Worm (Caenorhabditis elegans): ENCODE results near the gene T19D12.4.

The T19D12.4 gene

DNA sequence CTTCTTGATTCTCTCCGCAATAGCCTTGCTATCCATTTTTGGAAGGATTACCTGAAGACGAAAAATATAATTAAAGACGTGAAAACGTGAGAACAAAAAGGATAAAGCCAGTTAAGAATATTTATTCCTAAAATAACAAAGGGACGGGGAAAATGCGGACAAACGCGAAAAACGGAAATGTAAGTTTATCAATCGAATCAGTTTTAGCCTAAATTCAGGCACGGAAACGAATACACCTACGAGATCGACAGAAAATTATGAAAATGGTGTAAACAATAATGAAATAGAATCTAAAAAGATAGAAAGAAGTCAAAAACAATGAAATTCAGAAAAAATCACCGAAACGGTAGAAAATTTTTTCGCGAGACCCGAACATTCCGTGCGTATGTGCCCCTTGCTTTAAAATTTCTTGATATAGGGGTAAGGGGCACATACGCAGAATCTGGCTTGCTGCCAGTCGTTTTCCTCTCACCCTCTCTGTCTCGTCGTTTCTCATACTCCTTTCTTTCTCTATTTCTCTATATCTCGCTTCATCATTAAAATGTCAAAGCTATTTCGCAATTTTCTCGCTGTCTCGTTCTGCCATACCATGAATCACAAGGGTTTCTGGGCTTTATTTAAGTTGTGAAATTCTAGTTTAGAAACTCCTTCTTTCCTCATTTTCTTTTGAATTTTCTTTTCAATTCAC, 42.2 kb upstream of the T19D12.4 start, which contains the start of gene icd-1 (continued):
- peak; percentile 93 for TF ChIP-seq nhr-102 (tag; optimal IDR thresholded peaks at IDR 0.05)
- peak; percentile 72 for TF ChIP-seq nhr-10 (tag; optimal IDR thresholded peaks at IDR 0.05)
- peak; percentile 55; the same call in 1 of the 2 replicates for TF ChIP-seq dmd-8 (GFP tag; IDR thresholded peaks at IDR 0.05)
- TF ChIP-seq ztf-7 (tag; optimal IDR thresholded peaks at IDR 0.05): peak; percentile 78
- peak; percentile 79 for TF ChIP-seq jun-1 (tag; optimal IDR thresholded peaks at IDR 0.05)
- no peak for TF ChIP-seq nhr-111 (GFP tag; optimal IDR thresholded peaks at IDR 0.05)
- TF ChIP-seq nhr-6 (tag; optimal IDR thresholded peaks at IDR 0.05): peak; percentile 57
- TF ChIP-seq daf-16 (GFP tag; optimal IDR thresholded peaks at IDR 0.05): peak; percentile 15 to 88
- TF ChIP-seq daf-16 (tag; optimal IDR thresholded peaks at IDR 0.05): peak; percentile 57
- TF ChIP-seq attf-4 (tag; optimal IDR thresholded peaks at IDR 0.05): no peak
- peak; percentile 17 for TF ChIP-seq ceh-32 (tag; optimal IDR thresholded peaks at IDR 0.05; ENCODE audit: poor library complexity)
- TF ChIP-seq Y48G9A.11 (GFP tag; IDR thresholded peaks at IDR 0.05): peak; percentile 73
- peak; percentile 74 for TF ChIP-seq zfp-2 (tag; optimal IDR thresholded peaks at IDR 0.05)
- peak; percentile 89 for TF ChIP-seq ceh-20 (GFP tag; IDR thresholded peaks at IDR 0.05)
- TF ChIP-seq tag-97 (GFP tag; IDR thresholded peaks at IDR 0.05): 0 out of 2 replicates have a peak, but pooled peaks have one; percentile 37
- TF ChIP-seq lin-38 (GFP tag; IDR thresholded peaks at IDR 0.05): peak; percentile 91
- TF ChIP-seq unc-62 (GFP tag; optimal IDR thresholded peaks at IDR 0.05 in 1 of 2): peak in 1 of 2 experiments; percentile 98
- TF ChIP-seq unc-62 (tag; optimal IDR thresholded peaks at IDR 0.05): no peak
- peak; percentile 38; the same call in 1 of the 2 replicates for TF ChIP-seq set-16 (GFP tag; IDR thresholded peaks at IDR 0.05)
- TF ChIP-seq spr-3 (GFP tag; optimal IDR thresholded peaks at IDR 0.05): peak; percentile 71
- TF ChIP-seq Y5F2A.4 (GFP tag; optimal IDR thresholded peaks at IDR 0.05): peak; percentile 56
- TF ChIP-seq pha-4 (GFP tag; IDR thresholded peaks at IDR 0.05): peak; percentile 94
- peak; percentile 79 for TF ChIP-seq pha-4 (tag; optimal IDR thresholded peaks at IDR 0.05)
- peak; percentile 98 for TF ChIP-seq dve-1 (tag; optimal IDR thresholded peaks at IDR 0.05; ENCODE audit: insufficient read depth)
- TF ChIP-seq nhr-25 (tag; optimal IDR thresholded peaks at IDR 0.05; ENCODE audit: borderline replicate concordance, insufficient read depth): peak; percentile 91
- peak; percentile 99 for TF ChIP-seq aha-1 (tag)
- TF ChIP-seq D1046.2 (GFP tag; IDR thresholded peaks at IDR 0.05): peak; percentile 58; the same call in 1 of the 2 replicates

DNA sequence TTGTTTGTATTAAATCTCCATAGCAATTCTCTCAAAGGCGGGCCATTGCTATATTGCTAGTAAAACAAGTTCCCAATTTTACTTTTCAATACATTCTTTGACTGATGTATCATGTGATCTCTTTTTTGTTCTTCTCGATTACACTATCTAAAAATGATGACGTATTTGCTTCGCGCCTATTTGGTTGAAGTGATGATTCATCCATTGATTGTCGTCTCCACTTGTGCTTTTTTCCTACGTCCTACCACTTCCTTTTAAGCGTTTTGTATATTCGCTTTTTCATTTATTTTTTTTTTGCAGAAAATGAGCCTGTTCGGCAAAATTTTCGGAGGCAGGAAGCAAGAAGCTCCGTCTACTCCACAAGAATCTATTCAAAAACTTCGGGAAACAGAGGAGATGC, 41.5 kb upstream of the T19D12.4 start, which contains the start of gene vps-32.1:
Gene vps-32.1 (plus strand): TSS at position 301 of the 400 bp plus-strand sequence.
- TF ChIP-seq daf-16 (GFP tag; optimal IDR thresholded peaks at IDR 0.05): no peak
- peak; percentile 34 for TF ChIP-seq daf-16 (tag; optimal IDR thresholded peaks at IDR 0.05)
- TF ChIP-seq lsy-2 (tag; optimal IDR thresholded peaks at IDR 0.05): peak in 1 of 2 experiments; percentile 6
- TF ChIP-seq F37D6.2 (tag; optimal IDR thresholded peaks at IDR 0.05): no peak
- TF ChIP-seq dmd-6 (GFP tag; IDR thresholded peaks at IDR 0.05): peak; percentile 30
- no peak for TF ChIP-seq unc-62 (GFP tag; optimal IDR thresholded peaks at IDR 0.05 in 1 of 2)
- no peak for TF ChIP-seq unc-62 (tag; optimal IDR thresholded peaks at IDR 0.05)
- TF ChIP-seq dmd-9 (GFP tag; IDR thresholded peaks at IDR 0.05): 0 out of 2 replicates have a peak, but pooled peaks have one; percentile 18
- TF ChIP-seq lin-1 (GFP tag; IDR thresholded peaks at IDR 0.05): no peak
- peak; percentile 1 for TF ChIP-seq nhr-6 (tag; optimal IDR thresholded peaks at IDR 0.05)
- TF ChIP-seq fos-1 (tag; optimal IDR thresholded peaks at IDR 0.05): peak; percentile 42

DNA sequence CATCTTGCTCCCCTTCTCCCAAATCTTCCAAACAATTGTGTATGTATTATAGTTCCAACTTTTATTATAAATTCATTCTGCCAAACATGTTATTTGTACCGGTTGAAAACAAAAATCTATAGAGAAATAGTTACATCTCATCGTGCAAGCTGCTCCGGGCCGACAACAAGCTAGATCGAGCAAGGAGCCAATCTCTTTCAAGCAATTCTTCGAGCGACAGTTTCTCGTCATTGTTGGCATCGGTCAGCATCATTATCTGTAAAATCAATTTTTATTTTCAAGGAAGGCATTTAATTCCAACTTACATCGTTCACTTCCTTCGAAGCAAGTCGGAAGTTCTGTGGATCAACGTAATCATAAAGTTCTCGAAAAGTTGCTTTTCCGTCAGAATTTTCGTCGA, 39.9 kb upstream of the T19D12.4 start:
- peak; percentile 30; the same call in 1 of the 2 replicates for TF ChIP-seq T26A8.4 (GFP tag; IDR thresholded peaks at IDR 0.05)
- TF ChIP-seq Y48G9A.11 (GFP tag; IDR thresholded peaks at IDR 0.05): peak; percentile 50; the same call in 1 of the 2 replicates
- no peak for TF ChIP-seq pqm-1 (tag; optimal IDR thresholded peaks at IDR 0.05)
- TF ChIP-seq Y75B8A.6 (GFP tag; IDR thresholded peaks at IDR 0.05): no peak
- peak; percentile 47; the same call in 1 of the 2 replicates for TF ChIP-seq arid-1 (GFP tag; conservative IDR thresholded peaks at IDR 0.05)
- no peak for TF ChIP-seq dmd-6 (GFP tag; IDR thresholded peaks at IDR 0.05)
- TF ChIP-seq spr-1 (tag; optimal IDR thresholded peaks at IDR 0.05): no peak
- TF ChIP-seq daf-16 (GFP tag; optimal IDR thresholded peaks at IDR 0.05): no peak
- TF ChIP-seq daf-16 (tag; optimal IDR thresholded peaks at IDR 0.05): peak; percentile 19
- peak; percentile 41 for TF ChIP-seq lin-38 (GFP tag; IDR thresholded peaks at IDR 0.05)
- TF ChIP-seq zip-2 (tag; optimal IDR thresholded peaks at IDR 0.05): no peak
- peak; percentile 8; the same call in 1 of the 2 replicates for TF ChIP-seq snpc-1.2 (GFP tag; IDR thresholded peaks at IDR 0.05)
